Fruit fly (Drosophila melanogaster) whole organism, embryonic: ENCODE measurements around the gene r-cup.

Experiments
- Abd-B ChIP-seq: fragments of 200-800 bp; sonication (Bioruptor generic); optimal IDR thresholded peaks from 2 replicates; lab custom pipeline; 2018; ENCODE audit warnings: missing biosample characterization, mild to moderate bottlenecking, missing genetic modification characterization, moderate library complexity
- CG10543 ChIP-seq: fragments of 200-800 bp; sonication (Bioruptor generic); optimal IDR thresholded peaks from 3 replicates; lab custom pipeline; 2017; ENCODE audit warnings: missing biosample characterization, mild to moderate bottlenecking, missing genetic modification characterization, moderate library complexity
- CG1233 ChIP-seq: fragments of 200-800 bp; sonication (Bioruptor generic); optimal IDR thresholded peaks from 4 replicates; lab custom pipeline; 2018; ENCODE audit warnings: missing biosample characterization, mild to moderate bottlenecking, missing genetic modification characterization
- CG13287 ChIP-seq: fragments of 200-800 bp; sonication (Bioruptor generic); IDR thresholded peaks from 2 replicates; pipeline ENCODE4 v1.3.6; 2022; ENCODE audit warnings: missing biosample characterization, missing genetic modification characterization; ENCODE audit not compliant: partially characterized antibody
- CG15073 ChIP-seq: fragments of 200-800 bp; sonication (Bioruptor generic); optimal IDR thresholded peaks from 2 replicates; lab custom pipeline; 2016; ENCODE audit warnings: missing biosample characterization, missing genetic modification characterization
- CG15514 ChIP-seq: fragments of 200-800 bp; sonication (Bioruptor generic); optimal IDR thresholded peaks from 3 replicates; lab custom pipeline; 2017; ENCODE audit warnings: missing biosample characterization, missing genetic modification characterization, mild to moderate bottlenecking, moderate library complexity, missing genetic modification reagents
- CG16779 ChIP-seq: fragments of 200-800 bp; sonication (Bioruptor generic); IDR thresholded peaks from 2 replicates; pipeline ENCODE4 v1.3.6; 2022; ENCODE audit warnings: missing biosample characterization, missing genetic modification characterization
- CG17359 ChIP-seq: fragments of 200-800 bp; sonication (Bioruptor generic); optimal IDR thresholded peaks from 3 replicates; lab custom pipeline; 2018; ENCODE audit warnings: missing biosample characterization, mild to moderate bottlenecking, missing genetic modification characterization, moderate library complexity
- CG17802 ChIP-seq: fragments of 200-800 bp; sonication (Bioruptor generic); optimal IDR thresholded peaks from 2 replicates; lab custom pipeline; 2018; ENCODE audit warnings: missing biosample characterization, mild to moderate bottlenecking, missing genetic modification characterization, moderate library complexity
- CG2712 ChIP-seq: fragments of 200-800 bp; optimal IDR thresholded peaks from 3 replicates; lab custom pipeline; 2019; ENCODE audit warnings: missing biosample characterization, mild to moderate bottlenecking, missing genetic modification characterization, moderate library complexity
- CG4730 ChIP-seq: fragments of 200-800 bp; sonication (Bioruptor generic); IDR thresholded peaks from 2 replicates; pipeline ENCODE4 v1.3.6; 2022; ENCODE audit warnings: missing biosample characterization, missing genetic modification characterization
- CG6689 ChIP-seq: fragments of 200-800 bp; sonication (Bioruptor generic); IDR thresholded peaks from 2 replicates; pipeline ENCODE4 v1.3.6; 2022; ENCODE audit warnings: missing biosample characterization, missing genetic modification characterization
- CG8281 ChIP-seq: fragments of 200-800 bp; sonication (Bioruptor generic); optimal IDR thresholded peaks from 2 replicates; lab custom pipeline; 2018; ENCODE audit warnings: missing biosample characterization, mild to moderate bottlenecking, missing genetic modification characterization, moderate library complexity
- CG8388 ChIP-seq: fragments of 200-800 bp; sonication (Bioruptor generic); optimal IDR thresholded peaks from 2 replicates; lab custom pipeline; 2019; ENCODE audit warnings: missing biosample characterization, mild to moderate bottlenecking, missing genetic modification characterization, moderate library complexity
- CG8944 ChIP-seq: fragments of 200-800 bp; sonication (Bioruptor generic); optimal IDR thresholded peaks from 3 replicates; lab custom pipeline; 2016; ENCODE audit warnings: missing biosample characterization, missing genetic modification characterization
- CG9817 ChIP-seq: fragments of 200-800 bp; sonication (Bioruptor generic); optimal IDR thresholded peaks from 2 replicates; lab custom pipeline; 2018; ENCODE audit warnings: missing biosample characterization, mild to moderate bottlenecking, missing genetic modification characterization, moderate library complexity
- Camta ChIP-seq: fragments of 200-800 bp; sonication (Bioruptor generic); optimal IDR thresholded peaks from 2 replicates; lab custom pipeline; 2016; ENCODE audit warnings: missing biosample characterization, missing genetic modification characterization
- D19A ChIP-seq: fragments of 200-800 bp; optimal IDR thresholded peaks from 3 replicates; lab custom pipeline; 2019; ENCODE audit warnings: missing biosample characterization, mild to moderate bottlenecking, missing genetic modification characterization, moderate library complexity
- Dek ChIP-seq: fragments of 200-800 bp; sonication (Bioruptor generic); optimal IDR thresholded peaks from 3 replicates; lab custom pipeline; 2019; ENCODE audit warnings: missing biosample characterization, mild to moderate bottlenecking, missing genetic modification characterization, moderate library complexity
- Dref ChIP-seq: fragments of 200-800 bp; sonication (Bioruptor generic); IDR thresholded peaks from 2 replicates; pipeline ENCODE4 v1.3.6; 2022; ENCODE audit warnings: missing biosample characterization, missing genetic modification characterization
- ERR ChIP-seq: fragments of 200-800 bp; sonication (Bioruptor generic); optimal IDR thresholded peaks from 2 replicates; lab custom pipeline; 2016; ENCODE audit warnings: missing biosample characterization, missing genetic modification characterization
- Elba2 ChIP-seq: fragments of 200-800 bp; sonication (Bioruptor generic); optimal IDR thresholded peaks from 3 replicates; lab custom pipeline; 2016; ENCODE audit warnings: missing biosample characterization, missing genetic modification characterization
- H2.0 ChIP-seq: fragments of 200-800 bp; sonication (Bioruptor generic); IDR thresholded peaks from 2 replicates; pipeline ENCODE4 v1.3.6; 2022; ENCODE audit warnings: missing biosample characterization, missing genetic modification characterization
- Hmr ChIP-seq: fragments of 200-800 bp; sonication (Bioruptor generic); optimal IDR thresholded peaks from 3 replicates; lab custom pipeline; 2017; ENCODE audit warnings: mild to moderate bottlenecking, missing biosample characterization, missing genetic modification reagents, missing genetic modification characterization
- Nf-YB ChIP-seq: fragments of 200-800 bp; sonication (Bioruptor generic); optimal IDR thresholded peaks from 3 replicates; lab custom pipeline; 2019; ENCODE audit warnings: missing biosample characterization, mild to moderate bottlenecking, missing genetic modification characterization, moderate library complexity
- Optix ChIP-seq: fragments of 200-800 bp; sonication (Bioruptor generic); IDR thresholded peaks from 3 replicates; pipeline ENCODE4 v1.3.6; 2022; ENCODE audit warnings: missing biosample characterization, missing genetic modification characterization
- Ptx1 ChIP-seq: fragments of 200-800 bp; sonication (Bioruptor generic); IDR thresholded peaks from 2 replicates; pipeline ENCODE4 v1.3.6; 2022; ENCODE audit warnings: missing biosample characterization, missing genetic modification characterization
- Six4 ChIP-seq: fragments of 200-800 bp; sonication (Bioruptor generic); optimal IDR thresholded peaks from 2 replicates; lab custom pipeline; 2016; ENCODE audit warnings: missing biosample characterization, missing genetic modification characterization
- Sry-δ ChIP-seq: fragments of 200-800 bp; sonication (Bioruptor generic); optimal IDR thresholded peaks from 2 replicates; lab custom pipeline; 2016; ENCODE audit warnings: missing biosample characterization, missing genetic modification characterization
- al ChIP-seq: fragments of 200-800 bp; sonication (Bioruptor generic); IDR thresholded peaks from 2 replicates; pipeline ENCODE4 v1.3.6; 2022; ENCODE audit warnings: missing biosample characterization, missing genetic modification characterization
- bab2 ChIP-seq: fragments of 200-800 bp; sonication (Bioruptor generic); optimal IDR thresholded peaks from 2 replicates; lab custom pipeline; 2016; ENCODE audit warnings: missing biosample characterization, missing genetic modification characterization
- cas ChIP-seq: fragments of 200-800 bp; sonication (Bioruptor generic); IDR thresholded peaks from 2 replicates; pipeline ENCODE4 v1.3.6; 2022; ENCODE audit warnings: missing biosample characterization, missing genetic modification characterization
- eve ChIP-seq, 2 experiments: fragments of >200 bp; optimal IDR thresholded peaks; 2 replicates each; lab custom pipeline; 2017; ENCODE audit warnings: missing biosample characterization in 2 of 2, missing genetic modification characterization in 2 of 2
- gfzf ChIP-seq: fragments of 200-800 bp; sonication (Bioruptor generic); optimal IDR thresholded peaks from 2 replicates; lab custom pipeline; 2016; ENCODE audit warnings: missing biosample characterization, mild to moderate bottlenecking, missing genetic modification characterization, moderate library complexity
- hb ChIP-seq: fragments of 200-800 bp; sonication (Bioruptor generic); IDR thresholded peaks from 3 replicates; pipeline ENCODE4 v1.3.6; 2022; ENCODE audit warnings: missing biosample characterization, missing genetic modification characterization; ENCODE audit not compliant: partially characterized antibody
- jumu ChIP-seq: fragments of 200-800 bp; sonication (Bioruptor generic); optimal IDR thresholded peaks from 3 replicates; lab custom pipeline; 2016; ENCODE audit warnings: missing biosample characterization, missing genetic modification characterization
- mam ChIP-seq: fragments of 200-800 bp; sonication (Bioruptor generic); optimal IDR thresholded peaks from 3 replicates; lab custom pipeline; 2016; ENCODE audit warnings: missing biosample characterization, missing genetic modification characterization
- nau ChIP-seq: fragments of 200-800 bp; sonication (Bioruptor generic); optimal IDR thresholded peaks from 3 replicates; lab custom pipeline; 2017; ENCODE audit warnings: missing biosample characterization, mild to moderate bottlenecking, missing genetic modification characterization, missing genetic modification reagents
- nmo ChIP-seq: fragments of 200-800 bp; sonication (Bioruptor generic); optimal IDR thresholded peaks from 2 replicates; lab custom pipeline; 2018; ENCODE audit warnings: missing biosample characterization, mild to moderate bottlenecking, missing genetic modification characterization, moderate library complexity
- prd ChIP-seq, 3 experiments: fragments of >200 bp in 2 of 3; fragments of 200-800 bp in 1 of 3; sonication (Bioruptor generic) in 1 of 3; optimal IDR thresholded peaks in 2 of 3; IDR thresholded peaks in 1 of 3; 2 replicates in 2 of 3; 3 replicates in 1 of 3; pipeline versions ENCODE4 v1.3.6 to Lab custom; 2017 to 2022; ENCODE audit warnings: missing biosample characterization in 1 of 3, missing genetic modification characterization in 1 of 3
- psq ChIP-seq: fragments of 200-800 bp; sonication (Bioruptor generic); optimal IDR thresholded peaks from 2 replicates; lab custom pipeline; 2017; ENCODE audit warnings: missing biosample characterization, missing genetic modification characterization
- ranshi ChIP-seq: fragments of 200-800 bp; sonication (Bioruptor generic); IDR thresholded peaks from 2 replicates; pipeline ENCODE4 v1.3.6; 2022; ENCODE audit warnings: missing biosample characterization, missing genetic modification characterization
- shn ChIP-seq: fragments of 200-800 bp; sonication (Bioruptor generic); optimal IDR thresholded peaks from 3 replicates; lab custom pipeline; 2016; ENCODE audit warnings: missing biosample characterization, missing genetic modification characterization
- sisA ChIP-seq: fragments of 200-800 bp; sonication (Bioruptor generic); IDR thresholded peaks from 2 replicates; pipeline ENCODE4 v1.3.6; 2022; ENCODE audit warnings: missing biosample characterization, missing genetic modification characterization
- sr ChIP-seq: fragments of 200-800 bp; sonication (Bioruptor generic); IDR thresholded peaks from 3 replicates; pipeline ENCODE4 v1.3.6; 2022; ENCODE audit warnings: missing biosample characterization, missing genetic modification characterization
- tio ChIP-seq: fragments of 200-800 bp; sonication (Bioruptor generic); optimal IDR thresholded peaks from 2 replicates; lab custom pipeline; 2017; ENCODE audit warnings: missing biosample characterization, missing genetic modification characterization, inconsistent platforms
- toy ChIP-seq: fragments of 200-800 bp; sonication (Bioruptor generic); IDR thresholded peaks from 2 replicates; pipeline ENCODE4 v1.3.6; 2022; ENCODE audit warnings: missing biosample characterization, missing genetic modification characterization
- twi ChIP-seq: fragments of 200-800 bp; optimal IDR thresholded peaks from 2 replicates; lab custom pipeline; 2019; ENCODE audit warnings: missing biosample characterization, mild to moderate bottlenecking, missing genetic modification characterization, moderate library complexity
- vvl ChIP-seq: fragments of 200-800 bp; sonication (Bioruptor generic); IDR thresholded peaks from 2 replicates; pipeline ENCODE4 v1.3.6; 2022; ENCODE audit warnings: missing biosample characterization, missing genetic modification characterization
- zen ChIP-seq: fragments of 200-800 bp; sonication (Bioruptor generic); optimal IDR thresholded peaks from 3 replicates; lab custom pipeline; 2018; ENCODE audit warnings: missing biosample characterization, mild to moderate bottlenecking, missing genetic modification characterization, moderate library complexity
- zen2 ChIP-seq: fragments of 200-800 bp; sonication (Bioruptor generic); IDR thresholded peaks from 3 replicates; pipeline ENCODE4 v1.3.6; 2022; ENCODE audit warnings: missing biosample characterization, missing genetic modification characterization; ENCODE audit not compliant: partially characterized antibody

Gene r-cup

DNA sequence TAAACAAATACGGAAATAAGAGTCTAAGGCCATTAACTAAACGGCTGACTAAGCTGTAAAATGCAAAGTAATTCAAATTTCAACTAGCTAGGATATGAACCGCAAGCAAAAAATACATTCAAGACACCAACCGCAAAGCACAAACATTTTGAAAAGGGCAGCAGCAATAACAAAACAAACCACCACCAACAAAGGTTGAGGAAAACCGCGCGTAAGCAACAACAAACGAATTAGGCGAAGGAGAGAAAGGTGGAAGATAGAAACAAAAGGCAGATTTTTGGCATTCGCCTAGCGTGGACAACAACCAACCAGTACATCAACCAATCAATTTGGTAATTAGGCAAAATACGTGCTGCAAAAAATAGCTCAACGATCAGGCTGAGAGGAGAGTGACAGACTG lies 34.9 kb upstream of the r-cup start (continued):
- TF ChIP-seq CG8281 (peak; percentile 65), CG17359 (no peak), Elba2 (no peak), sisA (no peak), Optix (GFP tag; lab: Robert Waterston, UW) (no peak), CG15073 (GFP tag; lab: Kevin White, UChicago) (no peak), CG1233 (GFP tag; lab: Kevin White, UChicago) (no peak), CG9817 (tag; lab: Kevin White, UChicago) (no peak), CG2712 (tag; lab: Kevin White, UChicago) (no peak), CG16779 (no peak), CG10543 (GFP tag; lab: Kevin White, UChicago) (no peak), zen (tag; lab: Kevin White, UChicago) (peak; percentile 34), prd (optimal IDR thresholded peaks at IDR 0.05; lab: Kevin White, UChicago) (no peak), prd (GFP tag; IDR thresholded peaks at IDR 0.05; lab: Robert Waterston, UW) (no peak), Nf-YB (no peak), Abd-B (GFP tag; lab: Kevin White, UChicago) (peak; percentile 20), ERR (GFP tag; lab: Kevin White, UChicago) (no peak), CG6689 (GFP tag; lab: Robert Waterston, UW) (no peak), CG17802 (tag; lab: Kevin White, UChicago) (no peak), zen2 (GFP tag; lab: Robert Waterston, UW) (no peak), shn (GFP tag; lab: Kevin White, UChicago) (no peak), bab2 (GFP tag; lab: Kevin White, UChicago) (no peak), nmo (GFP tag; lab: Kevin White, UChicago) (no peak), Dek (tag; lab: Kevin White, UChicago) (no peak), cas (GFP tag; lab: Robert Waterston, UW) (no peak), CG15514 (GFP tag; lab: Kevin White, UChicago) (peak; percentile 24), CG8388 (no peak), eve (GFP tag; optimal IDR thresholded peaks at IDR 0.05; lab: Kevin White, UChicago) (no peak), mam (no peak), al (no peak), psq (GFP tag; lab: Kevin White, UChicago) (peak; percentile 57), Hmr (GFP tag; lab: Kevin White, UChicago) (peak; percentile 18), CG8944 (GFP tag; lab: Kevin White, UChicago) (no peak), vvl (0 out of 2 replicates have a peak, but pooled peaks have one; percentile 24), hb (GFP tag; lab: Robert Waterston, UW) (no peak), jumu (no peak), CG13287 (GFP tag; lab: Robert Waterston, UW) (peak; percentile 22; the same call in 1 of the 2 replicates), D19A (tag; lab: Kevin White, UChicago) (no peak), Camta (GFP tag; lab: Kevin White, UChicago) (no peak), nau (GFP tag; lab: Kevin White, UChicago) (no peak), toy (GFP tag; lab: Robert Waterston, UW) (no peak), ranshi (no peak), Dref (GFP tag; lab: Robert Waterston, UW) (no peak), H2.0 (GFP tag; lab: Robert Waterston, UW) (no peak), tio (GFP tag; lab: Kevin White, UChicago) (no peak), gfzf (peak; percentile 51), Ptx1 (no peak), sr (GFP tag; lab: Robert Waterston, UW) (no peak), Six4 (GFP tag; lab: Kevin White, UChicago) (no peak), CG4730 (no peak), twi (tag; lab: Kevin White, UChicago) (no peak), Sry-δ (GFP tag; lab: Kevin White, UChicago) (peak; percentile 40)
